Fruit fly (Drosophila melanogaster) whole organism, wandering third instar larva: ENCODE results near the gene Ythdf.
A peak's percentile ranks its signal among the peaks of the same experiment; 100 is the strongest.

Experiments
- Abd-B ChIP-seq: fragments of >200 bp; optimal IDR thresholded peaks from 2 replicates; lab custom pipeline; 2017; ENCODE audit warnings: missing biosample characterization, missing genetic modification characterization
- CG32264 ChIP-seq: fragments of 200-800 bp; sonication (Bioruptor generic); optimal IDR thresholded peaks from 2 replicates; lab custom pipeline; 2016; ENCODE audit warnings: missing biosample characterization, missing genetic modification characterization
- CG9705 ChIP-seq: fragments of 200-800 bp; sonication (Bioruptor generic); optimal IDR thresholded peaks from 2 replicates; lab custom pipeline; 2018; ENCODE audit warnings: missing biosample characterization, mild to moderate bottlenecking, missing genetic modification characterization
- CrebA ChIP-seq: fragments of 200-800 bp; sonication (Bioruptor generic); optimal IDR thresholded peaks from 2 replicates; lab custom pipeline; 2016; ENCODE audit warnings: missing biosample characterization, mild to moderate bottlenecking, missing genetic modification characterization, borderline replicate concordance
- Dfd ChIP-seq: fragments of >200 bp; optimal IDR thresholded peaks from 2 replicates; lab custom pipeline; 2017; ENCODE audit warnings: missing biosample characterization, missing genetic modification characterization
- GATAd ChIP-seq: sonication (Bioruptor generic); optimal IDR thresholded peaks from 2 replicates; lab custom pipeline; 2016; ENCODE audit warnings: missing biosample characterization, missing genetic modification characterization
- HLH106 ChIP-seq: fragments of 200-800 bp; optimal IDR thresholded peaks from 3 replicates; lab custom pipeline; 2019; ENCODE audit warnings: missing biosample characterization, mild to moderate bottlenecking, missing genetic modification characterization, moderate library complexity
- Hnf4 ChIP-seq: fragments of 200-800 bp; sonication (Bioruptor generic); optimal IDR thresholded peaks from 2 replicates; lab custom pipeline; 2016; ENCODE audit warnings: missing biosample characterization, mild to moderate bottlenecking, missing genetic modification characterization
- Hr83 ChIP-seq: fragments of 200-300 bp; sonication (Bioruptor generic); optimal IDR thresholded peaks from 2 replicates; lab custom pipeline; 2016; ENCODE audit warnings: missing biosample characterization, mild to moderate bottlenecking, missing genetic modification characterization, moderate library complexity; ENCODE audit not compliant: poor library complexity, severe bottlenecking
- Jra ChIP-seq: sonication (Bioruptor generic); optimal IDR thresholded peaks from 2 replicates; lab custom pipeline; 2016; ENCODE audit warnings: missing biosample characterization, missing genetic modification characterization
- Mio ChIP-seq: sonication (Bioruptor generic); optimal IDR thresholded peaks from 2 replicates; lab custom pipeline; 2016; ENCODE audit warnings: missing biosample characterization, missing genetic modification characterization
- Myc ChIP-seq: fragments of >200 bp; optimal IDR thresholded peaks from 2 replicates; lab custom pipeline; 2017
- Rel ChIP-seq, 2 experiments: fragments of 200-800 bp; sonication (Bioruptor generic) in 1 of 2; optimal IDR thresholded peaks; 2 replicates in 1 of 2; 3 replicates in 1 of 2; lab custom pipeline; 2016 to 2019; ENCODE audit warnings: mild to moderate bottlenecking in 2 of 2, missing biosample characterization in 2 of 2, missing genetic modification characterization in 2 of 2, moderate library complexity in 1 of 2
- Vsx2 ChIP-seq: fragments of 200-300, 225-300 bp; sonication (Bioruptor generic); optimal IDR thresholded peaks from 2 replicates; lab custom pipeline; 2018; ENCODE audit warnings: missing biosample characterization, missing genetic modification characterization; ENCODE audit not compliant: partially characterized antibody
- br ChIP-seq: fragments of 200-800 bp; sonication (Bioruptor generic); optimal IDR thresholded peaks from 2 replicates; lab custom pipeline; 2016; ENCODE audit warnings: missing biosample characterization, missing genetic modification characterization
- brk ChIP-seq: fragments of 200-800 bp; sonication (Bioruptor generic); optimal IDR thresholded peaks from 2 replicates; lab custom pipeline; 2016; ENCODE audit warnings: missing biosample characterization, mild to moderate bottlenecking, missing genetic modification characterization
- dl ChIP-seq, 2 experiments: fragments of 175-275, 200-275 bp in 1 of 2; fragments of 200-275 bp in 1 of 2; sonication (Bioruptor generic); optimal IDR thresholded peaks; lab custom pipeline; 2018; ENCODE audit warnings: mild to moderate bottlenecking in 2 of 2, missing biosample characterization in 2 of 2, missing genetic modification characterization in 2 of 2, moderate library complexity in 2 of 2; ENCODE audit not compliant: partially characterized antibody in 2 of 2, insufficient read depth in 1 of 2
- ey ChIP-seq: fragments of 200-800 bp; sonication (Bioruptor generic); optimal IDR thresholded peaks from 2 replicates; lab custom pipeline; 2016; ENCODE audit warnings: missing biosample characterization, missing genetic modification characterization
- foxo ChIP-seq, 2 experiments: fragments of 200-800 bp; sonication (Bioruptor generic); optimal IDR thresholded peaks; 2 replicates in 1 of 2; 3 replicates in 1 of 2; lab custom pipeline; 2016 to 2017; ENCODE audit warnings: missing biosample characterization in 2 of 2, missing genetic modification characterization in 2 of 2
- h ChIP-seq: fragments of 200-800 bp; sonication (Bioruptor generic); optimal IDR thresholded peaks from 3 replicates; lab custom pipeline; 2016; ENCODE audit warnings: missing biosample characterization, mild to moderate bottlenecking, missing genetic modification characterization
- lola ChIP-seq: fragments of >200 bp; optimal IDR thresholded peaks from 2 replicates; lab custom pipeline; 2017; ENCODE audit warnings: missing biosample characterization, missing genetic modification characterization
- pan ChIP-seq: fragments of >200 bp; optimal IDR thresholded peaks from 2 replicates; lab custom pipeline; 2017
- psq ChIP-seq: fragments of 200-800 bp; sonication (Bioruptor generic); optimal IDR thresholded peaks from 3 replicates; lab custom pipeline; 2017; ENCODE audit warnings: missing biosample characterization, mild to moderate bottlenecking, missing genetic modification characterization, moderate library complexity
- rgr ChIP-seq: fragments of 200-800 bp; sonication (Bioruptor generic); optimal IDR thresholded peaks from 3 replicates; lab custom pipeline; 2016; ENCODE audit warnings: missing biosample characterization, mild to moderate bottlenecking, missing genetic modification characterization
- sage ChIP-seq: fragments of 200-800 bp; sonication (Bioruptor generic); optimal IDR thresholded peaks from 2 replicates; lab custom pipeline; 2016; ENCODE audit warnings: missing biosample characterization, mild to moderate bottlenecking, missing genetic modification characterization
- sv ChIP-seq: fragments of 200-800 bp; sonication (Bioruptor generic); optimal IDR thresholded peaks from 3 replicates; lab custom pipeline; 2016; ENCODE audit warnings: missing biosample characterization, missing genetic modification characterization
- tai ChIP-seq: sonication (Bioruptor generic); optimal IDR thresholded peaks from 2 replicates; lab custom pipeline; 2016; ENCODE audit warnings: missing biosample characterization, missing genetic modification characterization
- usp ChIP-seq: fragments of >200 bp; optimal IDR thresholded peaks from 2 replicates; lab custom pipeline; 2017; ENCODE audit warnings: missing biosample characterization, missing genetic modification characterization

The Ythdf gene

DNA sequence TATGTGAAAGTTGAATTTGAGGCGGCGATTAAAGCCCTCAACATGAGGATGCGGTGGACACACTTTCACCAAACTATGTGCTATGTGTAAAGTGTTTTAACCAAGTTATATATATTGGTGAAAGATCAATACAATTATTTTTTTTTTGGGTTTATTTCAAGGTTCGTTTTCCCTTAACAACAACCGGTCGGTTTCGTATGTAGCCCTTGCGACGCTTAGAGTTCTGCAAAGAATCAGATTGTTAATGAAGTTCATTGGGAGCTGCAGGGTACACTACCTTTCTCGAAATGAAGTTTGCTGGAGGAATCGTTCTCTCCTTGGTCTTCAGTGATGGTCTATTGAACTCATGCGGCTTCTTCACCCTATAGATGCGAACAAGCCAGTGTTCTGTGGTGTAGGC, 27.8 kb upstream of the Ythdf start:
- TF ChIP-seq HLH106 (tag; lab: Kevin White, UChicago) = no peak
- TF ChIP-seq ey (GFP tag; lab: Kevin White, UChicago) = no peak
- no peak for TF ChIP-seq Abd-B (GFP tag; lab: Kevin White, UChicago)
- no peak for TF ChIP-seq Hr83 (GFP tag; lab: Kevin White, UChicago)
- no peak for TF ChIP-seq Vsx2
- TF ChIP-seq lola (GFP tag; lab: Kevin White, UChicago) = no peak
- no peak for TF ChIP-seq Dfd (GFP tag; lab: Kevin White, UChicago)

DNA sequence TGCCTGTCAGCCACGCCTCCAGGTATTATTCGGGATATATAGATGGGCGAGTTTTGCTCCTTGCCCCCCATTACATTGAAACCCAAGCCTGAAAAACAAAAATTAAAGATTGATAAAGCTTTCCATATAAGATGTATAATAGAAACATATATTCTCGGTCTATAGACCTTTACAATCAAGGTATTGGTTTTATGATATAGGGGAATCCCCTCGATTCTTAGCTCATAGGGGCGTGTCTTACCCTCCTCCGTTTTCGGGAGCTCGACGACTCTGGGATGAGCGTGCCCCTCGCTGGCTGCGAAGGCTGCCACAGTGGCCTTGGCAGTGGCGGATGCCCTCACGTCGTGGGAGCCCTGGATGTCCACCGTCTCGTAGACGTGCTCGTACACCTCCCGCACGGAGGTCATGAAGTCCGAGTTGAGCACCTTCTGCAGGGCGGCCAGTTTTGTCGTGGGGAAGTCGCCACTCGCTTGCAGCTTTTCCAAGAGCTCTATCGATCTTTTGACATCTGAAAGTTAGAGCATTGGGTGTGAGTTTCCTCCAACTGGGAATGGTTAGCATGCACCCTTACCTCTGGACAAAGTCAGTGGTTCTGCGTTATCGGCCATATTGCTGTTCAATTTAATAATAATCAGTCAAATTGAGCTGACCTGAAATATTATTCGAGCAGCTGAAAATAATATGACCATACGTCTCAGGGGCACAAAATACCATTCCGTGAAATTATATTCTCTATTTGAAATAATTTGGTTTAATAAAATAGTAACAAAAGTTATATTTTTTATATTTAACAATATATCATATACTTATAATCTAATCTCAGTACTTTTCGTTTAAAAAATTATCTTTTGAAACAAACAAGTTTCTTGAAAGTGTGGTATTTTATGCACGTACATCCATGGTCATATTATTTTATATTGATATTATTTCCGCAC, 26.1 kb upstream of the Ythdf start, which contains the start of the genes veli and PQBP1:
Gene veli, minus strand, starts transcription at position 685 of the 935 bp plus-strand sequence.
Gene PQBP1, plus strand, starts transcription at position 885 of the 935 bp plus-strand sequence.
- TF ChIP-seq CG32264 (GFP tag; lab: Kevin White, UChicago) = no peak
- TF ChIP-seq Vsx2 = no peak
- TF ChIP-seq tai (GFP tag; lab: Kevin White, UChicago) = no peak
- TF ChIP-seq Mio (GFP tag; lab: Kevin White, UChicago) = no peak
- TF ChIP-seq Rel (GFP tag; optimal IDR thresholded peaks at IDR 0.05; lab: Kevin White, UChicago) = no peak
- peak; percentile 95 for TF ChIP-seq Rel (tag; optimal IDR thresholded peaks at IDR 0.05; lab: Kevin White, UChicago)
- TF ChIP-seq CG9705 = no peak

DNA sequence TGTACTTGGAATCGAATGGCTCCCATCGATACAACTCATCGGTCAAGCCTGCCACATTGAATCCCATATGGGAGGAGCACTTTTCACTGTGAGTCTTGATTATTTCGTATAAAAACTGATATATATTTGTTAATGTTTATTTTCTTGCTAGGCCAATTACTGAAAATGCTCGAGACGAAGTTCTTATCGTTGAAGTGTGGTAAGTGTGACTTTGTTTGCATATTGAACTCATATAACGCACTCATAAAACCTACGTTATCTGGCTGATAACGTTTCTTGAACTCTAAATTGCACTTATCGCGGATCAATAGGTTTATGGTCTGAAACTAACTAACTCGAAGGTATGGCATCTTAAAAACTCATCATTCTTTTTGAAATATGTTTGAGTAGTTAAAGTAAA, 21.4 kb upstream of the Ythdf start:
- TF ChIP-seq Myc (lab: Kevin White, UChicago) (no peak), pan (no peak), dl (GFP tag; optimal IDR thresholded peaks at IDR 0.05; lab: Kevin White, UChicago; ENCODE audit: insufficient read depth in 1 of 2, partially characterized antibody in 2 of 2) (no peak), Abd-B (GFP tag; lab: Kevin White, UChicago) (no peak), foxo (GFP tag; optimal IDR thresholded peaks at IDR 0.05; lab: Kevin White, UChicago) (no peak), brk (GFP tag; lab: Kevin White, UChicago) (no peak), rgr (GFP tag; lab: Kevin White, UChicago) (no peak), br (GFP tag; lab: Kevin White, UChicago) (no peak), h (GFP tag; lab: Kevin White, UChicago) (no peak), Hnf4 (GFP tag; lab: Kevin White, UChicago) (no peak), HLH106 (tag; lab: Kevin White, UChicago) (no peak), tai (GFP tag; lab: Kevin White, UChicago) (no peak), CG32264 (GFP tag; lab: Kevin White, UChicago) (no peak), lola (GFP tag; lab: Kevin White, UChicago) (no peak), sv (GFP tag; lab: Kevin White, UChicago) (no peak), ey (GFP tag; lab: Kevin White, UChicago) (no peak), Mio (GFP tag; lab: Kevin White, UChicago) (no peak), usp (GFP tag; lab: Kevin White, UChicago) (no peak)

DNA sequence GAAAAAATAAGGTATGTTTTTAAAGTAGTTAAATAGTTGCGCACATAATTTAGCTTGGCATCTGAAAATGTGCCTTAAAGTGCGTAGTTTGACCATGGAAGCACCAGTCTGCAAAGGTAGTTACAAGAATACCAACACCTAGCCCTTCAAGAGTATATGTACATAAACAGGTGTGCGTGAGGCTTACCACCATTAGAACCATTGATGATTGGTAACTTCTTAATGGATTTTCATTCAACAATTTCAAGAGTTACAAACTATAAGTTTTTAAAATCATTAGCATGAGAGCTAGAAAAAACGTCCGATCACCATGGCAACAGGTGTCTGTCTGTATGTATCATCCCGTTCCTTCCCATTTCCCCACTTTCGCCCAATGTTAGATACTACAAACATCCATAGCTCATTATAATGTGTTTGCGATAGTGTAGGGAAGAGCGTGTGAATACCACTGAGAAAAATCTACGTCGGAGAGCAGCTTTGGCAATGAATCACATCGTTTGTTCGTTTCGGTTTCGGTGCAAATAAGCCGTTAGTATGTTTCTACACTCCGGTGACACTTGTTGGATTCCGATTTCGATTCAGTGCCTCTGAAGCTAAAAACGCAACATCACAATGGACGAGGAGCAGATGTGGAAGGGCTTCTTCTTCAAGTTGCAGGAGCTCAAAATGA, 17.6 kb upstream of the Ythdf start:
- no peak for TF ChIP-seq Rel (GFP tag; optimal IDR thresholded peaks at IDR 0.05; lab: Kevin White, UChicago)
- peak; percentile 72 for TF ChIP-seq Rel (tag; optimal IDR thresholded peaks at IDR 0.05; lab: Kevin White, UChicago)
- TF ChIP-seq CrebA (GFP tag; lab: Kevin White, UChicago) = no peak
- TF ChIP-seq psq = no peak
- no peak for TF ChIP-seq GATAd (GFP tag; lab: Kevin White, UChicago)
- TF ChIP-seq CG9705 = no peak
- TF ChIP-seq HLH106 (tag; lab: Kevin White, UChicago) = no peak

DNA sequence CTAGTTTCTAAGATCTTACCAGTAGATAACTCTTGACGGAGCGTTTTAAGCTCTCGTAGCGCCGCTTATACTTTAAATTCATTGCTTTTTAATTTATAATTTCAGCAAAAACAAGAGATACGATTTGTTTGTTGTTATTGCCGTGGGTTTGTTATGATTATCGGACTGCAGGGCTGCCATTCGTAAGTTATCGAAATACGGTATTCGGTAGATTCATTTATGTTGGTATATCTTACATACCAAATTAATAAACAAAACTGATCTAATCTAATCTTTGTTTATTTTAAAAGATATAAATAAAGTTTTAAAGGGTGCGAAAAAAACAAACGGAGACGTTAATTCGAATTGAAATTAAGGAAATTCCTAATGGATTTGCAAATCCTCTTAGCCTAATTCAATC, 17.0 kb upstream of the Ythdf start, which contains the start of the genes CG31111 and stac:
Gene CG31111, minus strand, starts transcription at position 162 of the 400 bp plus-strand sequence.
Gene stac, plus strand, starts transcription at position 271 of the 400 bp plus-strand sequence.
- TF ChIP-seq HLH106 (tag; lab: Kevin White, UChicago) = no peak
- TF ChIP-seq Myc (lab: Kevin White, UChicago) = no peak
- TF ChIP-seq Jra (GFP tag; lab: Kevin White, UChicago) = no peak
- no peak for TF ChIP-seq Hr83 (GFP tag; lab: Kevin White, UChicago)
- TF ChIP-seq sage (GFP tag; lab: Kevin White, UChicago) = peak; percentile 52
- no peak for TF ChIP-seq Rel (GFP tag; optimal IDR thresholded peaks at IDR 0.05; lab: Kevin White, UChicago)
- peak; percentile 22 for TF ChIP-seq Rel (tag; optimal IDR thresholded peaks at IDR 0.05; lab: Kevin White, UChicago)
